Worm (Caenorhabditis elegans) whole organism, L3 larva: ENCODE measurements around the gene chst-1.

ENCODE experiments used
- ZK546.5 ChIP-seq: sonication (generic microtip); optimal IDR thresholded peaks from 2 replicates; lab custom pipeline; 2017; ENCODE audit warnings: missing biosample characterization, missing genetic modification characterization
- aly-2 ChIP-seq: fragments of 150-350 bp; optimal IDR thresholded peaks from 2 replicates; lab custom pipeline; 2014; ENCODE audit warnings: missing biosample characterization, missing genetic modification characterization
- ceh-28 ChIP-seq: fragments of 150-350 bp; optimal IDR thresholded peaks from 2 replicates; lab custom pipeline; 2014; ENCODE audit warnings: missing biosample characterization, missing genetic modification reagents, missing genetic modification characterization
- ceh-82 ChIP-seq: fragments of 150-350 bp; optimal IDR thresholded peaks from 2 replicates; lab custom pipeline; 2014; ENCODE audit warnings: missing biosample characterization, missing genetic modification characterization
- egl-27 ChIP-seq: sonication (generic microtip); optimal IDR thresholded peaks from 4 replicates; lab custom pipeline; 2017; ENCODE audit warnings: missing biosample characterization, missing genetic modification reagents, missing genetic modification characterization
- egl-5 ChIP-seq: fragments of 150-350 bp; optimal IDR thresholded peaks from 2 replicates; lab custom pipeline; 2017; ENCODE audit warnings: missing biosample characterization, missing genetic modification reagents, missing genetic modification characterization, inconsistent platforms
- elt-1 ChIP-seq: fragments of 150-350 bp; optimal IDR thresholded peaks from 2 replicates; lab custom pipeline; 2014; ENCODE audit warnings: missing biosample characterization, missing genetic modification characterization
- elt-2 ChIP-seq: sonication (generic microtip); optimal IDR thresholded peaks from 2 replicates; lab custom pipeline; 2016; ENCODE audit warnings: missing genetic modification reagents, mild to moderate bottlenecking, missing genetic modification characterization, missing compliant biosample characterization
- eor-1 ChIP-seq, 2 experiments: fragments of 150-350 bp; optimal IDR thresholded peaks; 2 replicates each; lab custom pipeline; 2014 to 2018; ENCODE audit warnings: missing biosample characterization in 2 of 2, missing genetic modification characterization in 2 of 2
- fkh-10 ChIP-seq: sonication (generic microtip); optimal IDR thresholded peaks from 2 replicates; lab custom pipeline; 2017; ENCODE audit warnings: missing biosample characterization, missing genetic modification reagents, missing genetic modification characterization
- fkh-2 ChIP-seq: fragments of 150-350 bp; optimal IDR thresholded peaks from 2 replicates; lab custom pipeline; 2014; ENCODE audit warnings: missing biosample characterization, missing genetic modification reagents, missing genetic modification characterization
- hmg-11 ChIP-seq: sonication (generic microtip); optimal IDR thresholded peaks from 2 replicates; lab custom pipeline; 2016; ENCODE audit warnings: missing genetic modification characterization, missing compliant biosample characterization
- lin-15B ChIP-seq: fragments of 150-350 bp; optimal IDR thresholded peaks from 2 replicates; lab custom pipeline; 2014; ENCODE audit warnings: missing biosample characterization, missing genetic modification characterization
- lin-39 ChIP-seq: fragments of 150-350 bp; optimal IDR thresholded peaks from 2 replicates; lab custom pipeline; 2018; ENCODE audit warnings: missing biosample characterization, missing genetic modification reagents, missing genetic modification characterization
- lsy-12 ChIP-seq: sonication (generic microtip); optimal IDR thresholded peaks from 2 replicates; lab custom pipeline; 2016; ENCODE audit warnings: mild to moderate bottlenecking, missing genetic modification characterization, missing compliant biosample characterization
- mdl-1 ChIP-seq: fragments of 150-350 bp; optimal IDR thresholded peaks from 2 replicates; lab custom pipeline; 2014; ENCODE audit warnings: missing biosample characterization, missing genetic modification characterization
- mml-1 ChIP-seq: fragments of 150-350 bp; sonication (generic microtip); optimal IDR thresholded peaks from 3 replicates; lab custom pipeline; 2014; ENCODE audit warnings: missing biosample characterization, missing genetic modification characterization
- nfya-1 ChIP-seq: sonication (generic microtip); optimal IDR thresholded peaks from 2 replicates; lab custom pipeline; 2017; ENCODE audit warnings: missing genetic modification characterization, mild to moderate bottlenecking, missing compliant biosample characterization, antibody characterized with exemption, moderate library complexity; ENCODE audit not compliant: insufficient read depth
- nhr-11 ChIP-seq: fragments of 150-350 bp; optimal IDR thresholded peaks from 2 replicates; lab custom pipeline; 2014; ENCODE audit warnings: missing biosample characterization, missing genetic modification characterization
- nhr-12 ChIP-seq: fragments of 150-350 bp; optimal IDR thresholded peaks from 2 replicates; lab custom pipeline; 2014; ENCODE audit warnings: missing biosample characterization, missing genetic modification characterization
- nhr-23 ChIP-seq: fragments of 150-350 bp; optimal IDR thresholded peaks from 2 replicates; lab custom pipeline; 2014; ENCODE audit warnings: missing biosample characterization, missing genetic modification reagents, missing genetic modification characterization
- nhr-237 ChIP-seq: fragments of 150-350 bp; optimal IDR thresholded peaks from 2 replicates; lab custom pipeline; 2014; ENCODE audit warnings: missing biosample characterization, missing genetic modification characterization
- nhr-25 ChIP-seq: sonication (generic microtip); optimal IDR thresholded peaks from 2 replicates; lab custom pipeline; 2017; ENCODE audit warnings: missing biosample characterization, missing genetic modification characterization
- nhr-28 ChIP-seq: fragments of 150-350 bp; optimal IDR thresholded peaks from 2 replicates; lab custom pipeline; 2014; ENCODE audit warnings: missing biosample characterization, missing genetic modification characterization
- nhr-43 ChIP-seq: sonication (generic microtip); optimal IDR thresholded peaks from 2 replicates; lab custom pipeline; 2016; ENCODE audit warnings: mild to moderate bottlenecking, missing genetic modification characterization, missing compliant biosample characterization; ENCODE audit not compliant: poor library complexity, severe bottlenecking
- nhr-67 ChIP-seq: fragments of 150-350 bp; optimal IDR thresholded peaks from 2 replicates; lab custom pipeline; 2014; ENCODE audit warnings: missing biosample characterization, missing genetic modification characterization
- nhr-76 ChIP-seq: fragments of 150-350 bp; sonication (generic microtip); optimal IDR thresholded peaks from 5 replicates; lab custom pipeline; 2014; ENCODE audit warnings: missing biosample characterization, missing genetic modification characterization
- nhr-77 ChIP-seq: fragments of 150-350 bp; optimal IDR thresholded peaks from 2 replicates; lab custom pipeline; 2014; ENCODE audit warnings: missing biosample characterization, missing genetic modification characterization
- pha-4 ChIP-seq: fragments of 150-350 bp; optimal IDR thresholded peaks from 2 replicates; lab custom pipeline; 2014; ENCODE audit warnings: missing biosample characterization, missing genetic modification reagents, missing genetic modification characterization
- pqm-1 ChIP-seq: fragments of 150-350 bp; optimal IDR thresholded peaks from 2 replicates; lab custom pipeline; 2017; ENCODE audit warnings: missing biosample characterization, missing genetic modification characterization, inconsistent platforms
- skn-1 ChIP-seq: fragments of 150-350 bp; optimal IDR thresholded peaks from 2 replicates; lab custom pipeline; 2014; ENCODE audit warnings: missing biosample characterization, missing genetic modification characterization
- snpc-4 ChIP-seq: fragments of 150-350 bp; optimal IDR thresholded peaks from 2 replicates; lab custom pipeline; 2014; ENCODE audit warnings: missing biosample characterization, missing genetic modification characterization
- tbx-2 ChIP-seq: sonication (generic microtip); optimal IDR thresholded peaks from 2 replicates; lab custom pipeline; 2016; ENCODE audit warnings: mild to moderate bottlenecking, missing genetic modification characterization, missing compliant biosample characterization
- unc-39 ChIP-seq: sonication (generic microtip); optimal IDR thresholded peaks from 4 replicates; lab custom pipeline; 2017; ENCODE audit warnings: missing biosample characterization, missing genetic modification characterization
- unc-62 ChIP-seq: fragments of 150-350 bp; sonication (generic microtip); optimal IDR thresholded peaks from 4 replicates; lab custom pipeline; 2014; ENCODE audit warnings: missing biosample characterization, missing genetic modification reagents, missing genetic modification characterization
- zag-1 ChIP-seq: fragments of 150-350 bp; optimal IDR thresholded peaks from 2 replicates; lab custom pipeline; 2014; ENCODE audit warnings: missing biosample characterization, missing genetic modification characterization
- ztf-11 ChIP-seq: fragments of 150-350 bp; optimal IDR thresholded peaks from 2 replicates; lab custom pipeline; 2014; ENCODE audit warnings: missing biosample characterization, missing genetic modification characterization

Gene chst-1

ce11 chrII:8074058-8074457, 32.7 kb downstream of the chst-1 start:
- TF ChIP-seq elt-2 (tag; lab: Kevin White, UChicago), result peak; percentile 79
- no peak for TF ChIP-seq nhr-77 (tag; lab: Kevin White, UChicago)
- TF ChIP-seq pqm-1 (tag; lab: Kevin White, UChicago), result peak; percentile 72
- no peak for TF ChIP-seq nhr-43 (tag; lab: Kevin White, UChicago)
- TF ChIP-seq zag-1 (tag; lab: Kevin White, UChicago), result no peak

ce11 chrII:8073222-8073621, 33.5 kb downstream of the chst-1 start, which contains the start of gene gpcp-2:
gpcp-2 (minus strand) TSS chrII:8073374.
- TF ChIP-seq elt-2 (tag; lab: Kevin White, UChicago), result peak; percentile 82
- TF ChIP-seq pqm-1 (tag; lab: Kevin White, UChicago), result peak; percentile 32
- no peak for TF ChIP-seq lin-15B (tag; lab: Kevin White, UChicago)
- no peak for TF ChIP-seq ztf-11 (tag; lab: Kevin White, UChicago)
- no peak for TF ChIP-seq fkh-2 (tag; lab: Kevin White, UChicago)
- no peak for TF ChIP-seq hmg-11 (tag; lab: Kevin White, UChicago)

ce11 chrII:8071801-8072544, 34.8 kb downstream of the chst-1 start:
- TF ChIP-seq lin-39 (tag; lab: Kevin White, UChicago) (peak; percentile 36), ceh-28 (tag; lab: Kevin White, UChicago) (no peak), nhr-76 (no peak), hmg-11 (tag; lab: Kevin White, UChicago) (peak; percentile 52), nhr-28 (no peak), egl-27 (tag; lab: Kevin White, UChicago) (peak; percentile 22), skn-1 (tag; lab: Kevin White, UChicago) (no peak), pha-4 (tag; lab: Kevin White, UChicago) (peak; percentile 69), nhr-67 (tag; lab: Kevin White, UChicago) (no peak), mml-1 (tag; lab: Kevin White, UChicago) (no peak), lsy-12 (no peak), ZK546.5 (tag; lab: Kevin White, UChicago) (no peak), ceh-82 (tag; lab: Kevin White, UChicago) (no peak), elt-2 (tag; lab: Kevin White, UChicago) (no peak), nhr-77 (tag; lab: Kevin White, UChicago) (no peak), nhr-43 (tag; lab: Kevin White, UChicago) (peak; percentile 56), snpc-4 (tag; lab: Kevin White, UChicago) (no peak), eor-1 (tag; optimal IDR thresholded peaks at IDR 0.05; lab: Kevin White, UChicago) (no peak), egl-5 (tag; lab: Kevin White, UChicago) (no peak), elt-1 (tag; lab: Kevin White, UChicago) (no peak), unc-39 (tag; lab: Kevin White, UChicago) (no peak), ztf-11 (tag; lab: Kevin White, UChicago) (no peak), nfya-1 (tag; lab: Kevin White, UChicago) (peak; percentile 55), lin-15B (tag; lab: Kevin White, UChicago) (peak; percentile 20), nhr-12 (tag; lab: Kevin White, UChicago) (no peak), mdl-1 (tag; lab: Kevin White, UChicago) (peak; percentile 55), aly-2 (tag; lab: Kevin White, UChicago) (no peak), unc-62 (peak; percentile 69), zag-1 (tag; lab: Kevin White, UChicago) (no peak), nhr-11 (tag; lab: Kevin White, UChicago) (peak; percentile 57), fkh-10 (peak; percentile 8), nhr-23 (tag; lab: Kevin White, UChicago) (no peak), tbx-2 (tag; lab: Kevin White, UChicago) (peak; percentile 1), nhr-237 (no peak), nhr-25 (tag; lab: Kevin White, UChicago) (peak; percentile 35)
- TF ChIP-seq, all 47 proteins: peak for 13
